Worm (Caenorhabditis elegans) whole organism, L2 larva: ENCODE data around the gene B0244.7.

ENCODE experiments used
- F13H6.1 ChIP-seq: sonication (generic microtip); optimal IDR thresholded peaks from 2 replicates; lab custom pipeline; 2016; ENCODE audit warnings: missing genetic modification characterization, missing compliant biosample characterization
- ama-1 ChIP-seq: fragments of 150-350 bp; optimal IDR thresholded peaks from 2 replicates; lab custom pipeline; 2018; ENCODE audit warnings: inconsistent platforms
- elt-1 ChIP-seq: fragments of 150-350 bp; optimal IDR thresholded peaks from 2 replicates; lab custom pipeline; 2014; ENCODE audit warnings: missing biosample characterization, missing genetic modification characterization
- gmeb-1 ChIP-seq: fragments of 150-350 bp; optimal IDR thresholded peaks from 2 replicates; lab custom pipeline; 2014; ENCODE audit warnings: missing biosample characterization, missing genetic modification characterization
- lin-11 ChIP-seq: fragments of 150-350 bp; sonication (generic microtip); optimal IDR thresholded peaks from 2 replicates; lab custom pipeline; 2014; ENCODE audit warnings: missing biosample characterization, missing genetic modification characterization, inconsistent platforms, mixed read lengths
- lin-39 ChIP-seq: fragments of 150-350 bp; optimal IDR thresholded peaks from 2 replicates; lab custom pipeline; 2014; ENCODE audit warnings: missing biosample characterization, missing genetic modification reagents, missing genetic modification characterization
- nhr-21 ChIP-seq: fragments of 150-350 bp; optimal IDR thresholded peaks from 2 replicates; lab custom pipeline; 2014; ENCODE audit warnings: missing biosample characterization, missing genetic modification characterization
- nhr-237 ChIP-seq: fragments of 150-350 bp; optimal IDR thresholded peaks from 2 replicates; lab custom pipeline; 2014; ENCODE audit warnings: missing biosample characterization, missing genetic modification characterization
- peb-1 ChIP-seq: fragments of 150-350 bp; optimal IDR thresholded peaks from 2 replicates; lab custom pipeline; 2014; ENCODE audit warnings: missing biosample characterization, missing genetic modification characterization
- sma-3 ChIP-seq: sonication (generic microtip); optimal IDR thresholded peaks from 2 replicates; lab custom pipeline; 2016; ENCODE audit warnings: missing genetic modification reagents, missing genetic modification characterization, missing compliant biosample characterization
- unc-39 ChIP-seq: fragments of 150-350 bp; optimal IDR thresholded peaks from 2 replicates; lab custom pipeline; 2014; ENCODE audit warnings: missing biosample characterization, missing genetic modification characterization
- unc-62 ChIP-seq: fragments of 150-350 bp; optimal IDR thresholded peaks from 2 replicates; lab custom pipeline; 2014; ENCODE audit warnings: missing biosample characterization, missing genetic modification reagents, missing genetic modification characterization

DNA sequence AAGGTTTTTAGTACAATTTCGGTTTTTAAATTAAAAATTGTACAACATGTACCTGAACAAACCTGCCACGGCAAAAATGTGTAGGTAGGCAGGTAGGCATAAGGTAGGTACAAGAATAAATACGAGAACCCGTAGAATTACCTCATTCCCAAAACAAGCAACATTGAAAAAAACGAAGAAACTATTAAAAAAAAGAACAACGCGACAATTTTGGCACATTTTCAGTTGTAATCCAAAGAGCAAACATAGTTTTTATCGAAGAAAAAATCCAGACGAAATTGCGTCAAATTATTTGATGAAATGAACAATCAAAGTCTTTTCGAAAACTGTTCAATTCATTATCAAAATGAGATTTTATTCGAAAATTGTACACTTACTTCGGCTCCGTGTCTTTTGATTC is 9.4 kb downstream of the B0244.7 start, which contains the start of gene B0244.16:
- TF ChIP-seq peb-1 (no peak), ama-1 (no peak), unc-39 (tag; lab: Kevin White, UChicago) (no peak), sma-3 (GFP tag; lab: Kevin White, UChicago) (no peak), unc-62 (GFP tag; lab: Kevin White, UChicago) (no peak), elt-1 (no peak), lin-39 (tag; lab: Kevin White, UChicago) (no peak), nhr-21 (tag; lab: Kevin White, UChicago) (no peak), nhr-237 (tag; lab: Kevin White, UChicago) (no peak), gmeb-1 (no peak), lin-11 (no peak), F13H6.1 (no peak)
